Worm (Caenorhabditis elegans): ENCODE results near the gene C50F4.4.
A peak's percentile ranks its signal among the peaks of the same experiment; 100 is the strongest.

C50F4.4 gene

ce11 chrV:9549459-9549858, 12.9 kb downstream of the C50F4.4 start, which contains the start of gene nstp-10 (continued):
- TF ChIP-seq unc-130 (GFP tag; optimal IDR thresholded peaks at IDR 0.05) (peak; percentile 89), hmg-20 (GFP tag; IDR thresholded peaks at IDR 0.05) (no peak), him-1 (tag; optimal IDR thresholded peaks at IDR 0.05) (peak; percentile 60), D2030.7 (GFP tag; IDR thresholded peaks at IDR 0.05) (peak; percentile 97), Y53F4B.3 (GFP tag; IDR thresholded peaks at IDR 0.05) (peak; percentile 83), F22D6.2 (tag; optimal IDR thresholded peaks at IDR 0.05) (no peak), ztf-18 (tag; optimal IDR thresholded peaks at IDR 0.05) (peak; percentile 85), ztf-3 (GFP tag; optimal IDR thresholded peaks at IDR 0.05) (no peak), nfya-2 (GFP tag; IDR thresholded peaks at IDR 0.05) (no peak), aptf-2 (GFP tag; conservative IDR thresholded peaks at IDR 0.05) (0 out of 2 replicates have a peak, but pooled peaks have one; percentile 39), lin-54 (GFP tag; optimal IDR thresholded peaks at IDR 0.05) (peak; percentile 86), lsy-27 (tag; optimal IDR thresholded peaks at IDR 0.05; ENCODE audit: borderline replicate concordance, insufficient read depth) (no peak), nhr-179 (tag; optimal IDR thresholded peaks at IDR 0.05) (no peak), egl-44 (GFP tag; IDR thresholded peaks at IDR 0.05) (no peak), nfyb-1 (GFP tag; IDR thresholded peaks at IDR 0.05) (peak; percentile 77), atf-7 (tag; optimal IDR thresholded peaks at IDR 0.05) (no peak), ceh-27 (GFP tag; optimal IDR thresholded peaks at IDR 0.05) (peak; percentile 85), cebp-1 (GFP tag; IDR thresholded peaks at IDR 0.05) (0 out of 2 replicates have a peak, but pooled peaks have one; percentile 17), cebp-1 (tag; optimal IDR thresholded peaks at IDR 0.05) (peak; percentile 48), T26A5.8 (tag; optimal IDR thresholded peaks at IDR 0.05) (no peak), dpff-1 (tag; optimal IDR thresholded peaks at IDR 0.05) (no peak), attf-6 (GFP tag; IDR thresholded peaks at IDR 0.05) (peak; percentile 61), snpc-3.4 (tag; optimal IDR thresholded peaks at IDR 0.05) (peak; percentile 88), unc-62 (GFP tag; optimal IDR thresholded peaks at IDR 0.05) (no peak), ccch-3 (GFP tag; optimal IDR thresholded peaks at IDR 0.05) (no peak), sptf-2 (GFP tag; optimal IDR thresholded peaks at IDR 0.05) (peak; percentile 50), dox-1 (GFP tag; IDR thresholded peaks at IDR 0.05) (peak; percentile 97), F10E7.11 (tag; optimal IDR thresholded peaks at IDR 0.05) (no peak), ztf-6 (GFP tag; IDR thresholded peaks at IDR 0.05) (no peak), B0035.1 (tag; optimal IDR thresholded peaks at IDR 0.05) (no peak)

ce11 chrV:9550313-9550712, 13.7 kb downstream of the C50F4.4 start, which contains the start of gene ehbp-1:
TSS of gene ehbp-1 (plus strand) at chrV:9550644.
- TF ChIP-seq F49E8.2 (tag; optimal IDR thresholded peaks at IDR 0.05; ENCODE audit: insufficient read depth) (no peak), pbrm-1 (GFP tag; IDR thresholded peaks at IDR 0.05) (0 out of 2 replicates have a peak, but pooled peaks have one; percentile 27), akir-1 (GFP tag; optimal IDR thresholded peaks at IDR 0.05) (no peak), hmg-1.2 (GFP tag; IDR thresholded peaks at IDR 0.05) (0 out of 2 replicates have a peak, but pooled peaks have one; percentile 6)

DNA sequence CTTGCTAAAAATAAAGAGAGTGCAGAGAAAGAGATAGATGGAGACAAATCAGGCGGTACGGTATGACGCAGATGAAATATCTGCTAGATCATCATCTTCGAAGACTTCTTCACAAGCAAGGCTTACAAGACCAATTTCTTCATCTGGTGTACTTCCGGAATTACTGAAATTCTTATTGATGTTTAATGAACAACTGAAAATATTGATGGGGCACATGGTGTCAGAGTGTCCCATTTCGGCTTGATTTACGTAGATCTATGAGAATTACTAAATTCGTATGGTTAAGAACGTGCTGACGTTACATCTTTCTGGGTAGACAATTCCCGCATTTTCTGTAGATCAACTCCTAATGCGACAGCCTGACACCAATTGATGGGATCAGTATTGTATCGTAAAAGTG, 20.1 kb downstream of the C50F4.4 start:
- TF ChIP-seq aptf-3 (GFP tag; IDR thresholded peaks at IDR 0.05) (no peak), T07F8.4 (tag; optimal IDR thresholded peaks at IDR 0.05) (no peak), ceh-91 (GFP tag; IDR thresholded peaks at IDR 0.05) (no peak), C17E4.6 (GFP tag; IDR thresholded peaks at IDR 0.05) (no peak), zfh-2 (GFP tag; conservative IDR thresholded peaks at IDR 0.05) (no peak), sea-2 (GFP tag; IDR thresholded peaks at IDR 0.05) (no peak), him-1 (tag; optimal IDR thresholded peaks at IDR 0.05) (no peak), F39B2.1 (GFP tag; IDR thresholded peaks at IDR 0.05) (no peak), lin-54 (GFP tag; optimal IDR thresholded peaks at IDR 0.05) (no peak), let-607 (tag; optimal IDR thresholded peaks at IDR 0.05) (no peak), attf-3 (GFP tag; conservative IDR thresholded peaks at IDR 0.05) (no peak), rpc-1 (optimal IDR thresholded peaks at IDR 0.05) (no peak), rpc-1 (tag; optimal IDR thresholded peaks at IDR 0.05) (no peak), F33H1.4 (GFP tag; IDR thresholded peaks at IDR 0.05) (no peak)
